Worm (Caenorhabditis elegans): Measurements from ENCODE around the gene pie-1.
A peak's percentile ranks its signal among the peaks of the same experiment; 100 is the strongest.
"Not testable (repeated sequence)": the region's sequence is repeated elsewhere in the genome, so short reads cannot be mapped to it uniquely, and the experiment has no call there.

The pie-1 gene

DNA sequence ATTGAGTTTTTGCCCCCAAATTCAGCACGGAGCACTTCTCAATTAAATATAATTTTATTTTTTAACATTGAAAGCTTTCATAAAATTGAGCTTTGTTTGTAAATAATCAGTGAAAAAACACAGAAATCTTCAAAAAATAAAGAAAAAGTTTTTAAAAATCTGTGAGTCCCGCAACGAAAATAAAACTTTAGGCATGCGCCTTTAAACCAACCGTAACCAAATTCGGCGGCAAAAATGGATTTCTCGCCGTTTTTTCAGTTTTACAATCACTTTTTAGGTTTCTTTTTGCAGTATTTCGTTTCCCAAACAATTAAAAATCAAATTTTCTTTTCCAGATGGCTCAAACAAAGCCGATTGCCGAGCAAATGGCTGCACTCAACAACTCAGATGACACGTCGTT lies at the start of gene pie-1:
TSS of gene pie-1 (plus strand) at position 336 of the 400 bp plus-strand sequence.
- TF ChIP-seq flt-1 (GFP tag; IDR thresholded peaks at IDR 0.05) = no peak
- no peak for TF ChIP-seq ceh-36 (tag; optimal IDR thresholded peaks at IDR 0.05)
- TF ChIP-seq tra-4 (tag; optimal IDR thresholded peaks at IDR 0.05) = no peak

DNA sequence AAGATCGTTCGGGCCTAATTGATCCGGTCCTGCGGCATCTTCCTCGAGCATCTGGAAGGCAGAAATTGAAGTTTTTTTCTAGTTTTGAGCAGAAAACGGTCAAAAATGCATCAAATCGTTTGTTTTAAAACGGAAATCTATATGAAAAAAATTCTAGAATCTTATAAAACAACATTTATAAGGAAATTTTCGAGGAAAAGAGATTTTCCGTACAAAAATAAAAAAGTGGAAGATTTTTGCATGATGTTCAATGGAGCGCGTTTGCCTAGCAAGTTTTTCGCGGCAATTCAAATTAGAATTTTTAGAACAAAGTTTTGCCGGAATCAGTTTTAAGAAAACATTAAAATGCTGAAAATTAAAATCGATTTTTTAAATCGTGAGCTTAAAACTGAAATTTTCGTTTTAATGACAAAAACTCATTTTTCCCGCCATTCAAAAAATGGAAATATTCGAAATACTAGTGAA lies 49.5 kb upstream of the pie-1 start, which contains the start of gene pph-4.2:
TSS of gene pph-4.2 (minus strand) at position 51 of the 465 bp plus-strand sequence.
- TF ChIP-seq scrt-1 (GFP tag; IDR thresholded peaks at IDR 0.05) = no peak
- no peak for TF ChIP-seq pes-1 (GFP tag; IDR thresholded peaks at IDR 0.05)
- no peak for TF ChIP-seq tbx-11 (GFP tag; IDR thresholded peaks at IDR 0.05)

DNA sequence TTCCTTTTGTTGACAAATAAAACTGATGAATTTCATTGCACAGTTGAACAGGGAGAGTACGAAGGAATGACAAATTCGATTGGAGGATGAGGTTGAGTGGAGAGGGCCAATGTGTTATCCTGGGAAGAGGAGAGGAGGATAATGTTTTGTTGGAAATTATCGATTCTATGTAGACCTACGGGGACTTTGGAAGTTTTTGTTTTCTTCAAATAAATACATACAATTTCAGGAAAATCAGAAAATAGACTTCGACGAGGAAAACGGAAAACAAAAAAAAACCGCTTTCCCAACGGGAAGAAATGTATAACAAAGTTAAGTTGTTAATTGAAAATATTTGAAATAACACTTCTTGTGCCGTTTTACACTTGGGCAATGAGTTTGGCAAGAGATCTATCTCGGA lies 43.0 kb upstream of the pie-1 start, which contains the start of gene Y49E10.4:
TSS of gene Y49E10.4 (minus strand) at position 101 of the 400 bp plus-strand sequence.
- not testable (repeated sequence) for TF ChIP-seq hmg-4 (GFP tag; optimal IDR thresholded peaks at IDR 0.05); hnd-1 (tag; optimal IDR thresholded peaks at IDR 0.05); tbx-11 (GFP tag; IDR thresholded peaks at IDR 0.05)

DNA sequence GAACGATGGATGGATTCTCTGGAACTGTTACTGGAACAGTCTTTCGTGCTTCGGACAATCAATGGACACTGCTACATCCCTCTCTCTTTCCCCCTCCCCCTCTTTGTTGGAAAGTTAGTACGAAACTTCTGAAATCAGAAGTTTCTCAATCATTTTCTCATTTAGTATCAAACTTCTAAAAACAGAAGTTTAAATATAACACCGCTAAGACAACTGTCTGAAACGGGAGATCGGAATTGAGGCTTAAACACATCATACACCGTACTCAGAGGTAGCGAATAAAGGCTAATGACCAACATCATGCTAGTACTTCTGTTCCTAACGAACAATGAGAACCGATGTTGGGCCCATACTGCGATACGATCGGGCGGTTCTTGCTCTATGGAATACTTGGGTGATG lies 40.1 kb upstream of the pie-1 start, which contains the start of gene Y49E10.30:
TSS of gene Y49E10.30 (plus strand) at position 301 of the 400 bp plus-strand sequence.
- TF ChIP-seq tbx-37 (GFP tag; conservative IDR thresholded peaks at IDR 0.05); hnd-1 (tag; optimal IDR thresholded peaks at IDR 0.05); aly-1 (tag; optimal IDR thresholded peaks at IDR 0.05): not testable (repeated sequence)

DNA sequence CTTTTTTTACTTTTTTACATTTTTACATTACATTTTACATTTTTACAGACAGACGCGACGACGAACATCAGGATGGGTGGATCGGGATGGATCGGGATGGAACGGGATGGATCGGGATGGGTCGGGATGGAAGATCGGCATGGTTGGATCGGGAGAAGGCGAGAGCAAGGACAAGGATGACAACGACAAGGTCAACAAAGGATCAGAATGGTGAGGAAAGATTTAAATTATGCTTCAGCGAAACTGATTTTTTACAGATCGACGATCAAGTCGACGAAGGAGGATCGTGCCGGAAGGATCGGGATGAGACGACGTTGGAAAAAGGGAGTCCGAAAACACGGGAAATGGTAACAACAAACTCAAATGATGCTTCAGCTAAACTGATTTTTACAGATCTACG lies 38.6 kb upstream of the pie-1 start:
- TF ChIP-seq sea-1 (GFP tag; conservative IDR thresholded peaks at IDR 0.05) = no peak
- TF ChIP-seq tbx-11 (GFP tag; IDR thresholded peaks at IDR 0.05) = no peak
- TF ChIP-seq tbx-37 (GFP tag; conservative IDR thresholded peaks at IDR 0.05) = no peak
- TF ChIP-seq hmg-4 (GFP tag; optimal IDR thresholded peaks at IDR 0.05) = no peak
- no peak for TF ChIP-seq ceh-13 (GFP tag; optimal IDR thresholded peaks at IDR 0.05)
- TF ChIP-seq B0310.2 (tag; optimal IDR thresholded peaks at IDR 0.05) = no peak
- no peak for TF ChIP-seq pes-1 (GFP tag; IDR thresholded peaks at IDR 0.05)
- TF ChIP-seq hmbx-1 (tag; optimal IDR thresholded peaks at IDR 0.05) = no peak

DNA sequence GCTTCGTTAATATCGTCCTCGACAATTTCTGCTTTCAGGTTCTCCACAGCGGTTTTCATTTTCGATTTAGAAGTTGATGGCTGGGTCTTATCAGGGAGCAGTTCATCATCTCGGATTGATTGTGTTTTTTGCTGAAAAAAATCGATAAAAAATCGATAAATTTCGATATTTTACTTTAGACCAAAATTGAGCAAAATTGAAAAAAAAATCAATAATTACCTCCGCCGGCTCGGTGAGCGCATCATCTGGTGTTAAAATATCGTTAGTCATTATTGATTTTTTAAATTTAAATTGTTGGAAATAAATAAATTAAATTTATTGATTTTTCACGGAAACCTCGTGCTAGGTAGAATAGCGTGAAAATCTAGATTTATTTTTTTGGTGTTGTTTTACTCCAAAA lies 31.6 kb upstream of the pie-1 start, which contains the start of gene Y49E10.10:
TSS of gene Y49E10.10 (plus strand) at position 381 of the 400 bp plus-strand sequence.
- TF ChIP-seq ama-1 (optimal IDR thresholded peaks at IDR 0.05) = no peak
- TF ChIP-seq hmbx-1 (tag; optimal IDR thresholded peaks at IDR 0.05) = no peak
- no peak for TF ChIP-seq tbx-37 (GFP tag; conservative IDR thresholded peaks at IDR 0.05)
- TF ChIP-seq hnd-1 (tag; optimal IDR thresholded peaks at IDR 0.05) = no peak
- TF ChIP-seq aly-1 (tag; optimal IDR thresholded peaks at IDR 0.05) = no peak
- no peak for TF ChIP-seq ceh-13 (GFP tag; optimal IDR thresholded peaks at IDR 0.05)
- no peak for TF ChIP-seq ets-7 (tag; optimal IDR thresholded peaks at IDR 0.05)
- TF ChIP-seq pes-1 (GFP tag; IDR thresholded peaks at IDR 0.05) = no peak
- TF ChIP-seq scrt-1 (GFP tag; IDR thresholded peaks at IDR 0.05) = no peak
- TF ChIP-seq tbx-11 (GFP tag; IDR thresholded peaks at IDR 0.05) = no peak
- no peak for TF ChIP-seq sea-1 (GFP tag; conservative IDR thresholded peaks at IDR 0.05)
- TF ChIP-seq flt-1 (GFP tag; IDR thresholded peaks at IDR 0.05) = no peak
- no peak for TF ChIP-seq B0310.2 (tag; optimal IDR thresholded peaks at IDR 0.05)
- TF ChIP-seq F13C5.2 (tag; optimal IDR thresholded peaks at IDR 0.05) = no peak
- TF ChIP-seq tra-4 (tag; optimal IDR thresholded peaks at IDR 0.05) = no peak
- TF ChIP-seq hmg-4 (GFP tag; optimal IDR thresholded peaks at IDR 0.05) = no peak
- TF ChIP-seq ceh-36 (tag; optimal IDR thresholded peaks at IDR 0.05) = no peak

DNA sequence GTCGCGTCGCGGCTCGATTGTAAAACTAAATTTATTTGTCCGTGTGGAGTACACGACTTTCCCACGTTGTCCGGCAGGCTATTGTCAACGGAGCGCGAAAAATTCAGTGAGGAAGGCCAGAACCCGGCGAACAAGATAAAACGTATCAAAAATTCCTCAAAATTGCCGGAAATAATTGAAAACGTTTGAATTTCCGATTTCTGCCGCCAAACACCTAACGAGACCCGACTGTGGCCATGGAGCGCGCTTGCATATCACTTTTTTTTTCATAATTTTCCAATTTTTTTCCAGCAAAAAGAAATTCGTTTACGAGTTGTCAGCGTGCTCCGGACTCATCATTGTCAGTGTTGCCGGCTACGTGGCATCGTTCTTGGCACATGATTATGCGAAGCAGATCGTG lies 28.2 kb upstream of the pie-1 start:
- TF ChIP-seq ets-7 (tag; optimal IDR thresholded peaks at IDR 0.05) = no peak
- no peak for TF ChIP-seq scrt-1 (GFP tag; IDR thresholded peaks at IDR 0.05)
- TF ChIP-seq hmbx-1 (tag; optimal IDR thresholded peaks at IDR 0.05) = no peak
- TF ChIP-seq tbx-37 (GFP tag; conservative IDR thresholded peaks at IDR 0.05) = no peak
- no peak for TF ChIP-seq pes-1 (GFP tag; IDR thresholded peaks at IDR 0.05)
- no peak for TF ChIP-seq ceh-13 (GFP tag; optimal IDR thresholded peaks at IDR 0.05)
- no peak for TF ChIP-seq tra-4 (tag; optimal IDR thresholded peaks at IDR 0.05)
- TF ChIP-seq F13C5.2 (tag; optimal IDR thresholded peaks at IDR 0.05) = no peak
- no peak for TF ChIP-seq aly-1 (tag; optimal IDR thresholded peaks at IDR 0.05)
- no peak for TF ChIP-seq hmg-4 (GFP tag; optimal IDR thresholded peaks at IDR 0.05)
- TF ChIP-seq hnd-1 (tag; optimal IDR thresholded peaks at IDR 0.05) = no peak
- TF ChIP-seq B0310.2 (tag; optimal IDR thresholded peaks at IDR 0.05) = no peak
- TF ChIP-seq flt-1 (GFP tag; IDR thresholded peaks at IDR 0.05) = no peak
- TF ChIP-seq sea-1 (GFP tag; conservative IDR thresholded peaks at IDR 0.05) = no peak
- no peak for TF ChIP-seq ceh-36 (tag; optimal IDR thresholded peaks at IDR 0.05)
- no peak for TF ChIP-seq tbx-11 (GFP tag; IDR thresholded peaks at IDR 0.05)
- no peak for TF ChIP-seq ama-1 (optimal IDR thresholded peaks at IDR 0.05)

DNA sequence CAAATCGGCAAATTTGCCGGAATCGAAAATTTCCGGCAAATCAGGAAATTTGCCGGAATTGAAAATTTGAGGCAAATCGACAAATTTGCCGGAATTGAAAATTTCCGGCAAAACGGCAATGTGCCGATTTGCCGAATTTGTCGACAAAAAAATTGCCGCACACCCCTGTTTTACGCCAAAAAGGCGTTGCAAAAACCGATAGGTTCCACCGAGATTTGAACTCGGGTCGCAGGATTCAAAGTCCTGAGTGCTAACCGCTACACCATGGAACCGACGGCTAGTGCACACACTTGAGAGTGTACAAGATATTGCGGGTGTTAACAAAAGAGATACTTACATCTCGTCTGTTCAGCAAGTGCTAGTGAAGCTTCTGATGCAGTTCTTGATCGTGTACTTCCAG lies 27.0 kb upstream of the pie-1 start:
- TF ChIP-seq aly-1 (tag; optimal IDR thresholded peaks at IDR 0.05) (peak; percentile 68), ama-1 (optimal IDR thresholded peaks at IDR 0.05) (no peak), ceh-36 (tag; optimal IDR thresholded peaks at IDR 0.05) (peak; percentile 54), flt-1 (GFP tag; IDR thresholded peaks at IDR 0.05) (peak; percentile 75), hnd-1 (tag; optimal IDR thresholded peaks at IDR 0.05) (peak; percentile 6), B0310.2 (tag; optimal IDR thresholded peaks at IDR 0.05) (peak; percentile 22), pes-1 (GFP tag; IDR thresholded peaks at IDR 0.05) (peak; percentile 81), sea-1 (GFP tag; conservative IDR thresholded peaks at IDR 0.05) (no peak), hmg-4 (GFP tag; optimal IDR thresholded peaks at IDR 0.05) (peak; percentile 8), ceh-13 (GFP tag; optimal IDR thresholded peaks at IDR 0.05) (peak; percentile 31), tra-4 (tag; optimal IDR thresholded peaks at IDR 0.05) (no peak), scrt-1 (GFP tag; IDR thresholded peaks at IDR 0.05) (peak; percentile 77), tbx-37 (GFP tag; conservative IDR thresholded peaks at IDR 0.05) (peak; percentile 48; the same call in 1 of the 2 replicates), tbx-11 (GFP tag; IDR thresholded peaks at IDR 0.05) (peak; percentile 56; the same call in 1 of the 2 replicates), F13C5.2 (tag; optimal IDR thresholded peaks at IDR 0.05) (peak; percentile 40), ets-7 (tag; optimal IDR thresholded peaks at IDR 0.05) (no peak), hmbx-1 (tag; optimal IDR thresholded peaks at IDR 0.05) (peak; percentile 15)

Data from whole organism, early embryonic.